Fruit fly (Drosophila melanogaster): ENCODE data around the gene atms.
A peak's percentile ranks its signal among the peaks of the same experiment; 100 is the strongest.

The atms gene

dm6 chr3R:4821098-4821605 lies 71.3 kb downstream of the atms start, which contains the start of gene CG14657 (continued):
- TF ChIP-seq CG42726 (GFP tag; IDR thresholded peaks at IDR 0.05; ENCODE audit: partially characterized antibody): peak; percentile 56
- TF ChIP-seq wek (GFP tag; optimal IDR thresholded peaks at IDR 0.05): no peak
- peak; percentile 90 for TF ChIP-seq mld (GFP tag; IDR thresholded peaks at IDR 0.05; ENCODE audit: partially characterized antibody)
- peak; percentile 27 for TF ChIP-seq CG9727 (GFP tag; optimal IDR thresholded peaks at IDR 0.05)
- TF ChIP-seq bsh (GFP tag; optimal IDR thresholded peaks at IDR 0.05): peak in 1 of 2 experiments; percentile 7
- peak; percentile 77 for TF ChIP-seq Med (GFP tag)
- TF ChIP-seq CG12155 (GFP tag; optimal IDR thresholded peaks at IDR 0.05): peak; percentile 97
- peak; percentile 21 for TF ChIP-seq CG10543 (GFP tag; optimal IDR thresholded peaks at IDR 0.05)
- peak; percentile 92 for TF ChIP-seq BEAF-32 (GFP tag; optimal IDR thresholded peaks at IDR 0.05)
- TF ChIP-seq CG4617 (GFP tag; optimal IDR thresholded peaks at IDR 0.05; ENCODE audit: borderline replicate concordance): peak; percentile 94
- peak; percentile 96 for TF ChIP-seq bbx (GFP tag; IDR thresholded peaks at IDR 0.05; ENCODE audit: partially characterized antibody)
- peak; percentile 71 for TF ChIP-seq Deaf1 (tag; optimal IDR thresholded peaks at IDR 0.05)
- peak; percentile 27 for TF ChIP-seq CG15514 (GFP tag; optimal IDR thresholded peaks at IDR 0.05)
- TF ChIP-seq CG18619 (GFP tag; optimal IDR thresholded peaks at IDR 0.05): no peak
- TF ChIP-seq CG8478 (optimal IDR thresholded peaks at IDR 0.05): peak; percentile 93
- TF ChIP-seq CG12659 (GFP tag; optimal IDR thresholded peaks at IDR 0.05): peak; percentile 76
- TF ChIP-seq Trl (optimal IDR thresholded peaks at IDR 0.05): peak in 1 of 2 experiments; percentile 29
- TF ChIP-seq Trl (GFP tag; optimal IDR thresholded peaks at IDR 0.05): no peak
- TF ChIP-seq HLH4C (GFP tag; IDR thresholded peaks at IDR 0.05; ENCODE audit: partially characterized antibody): peak; percentile 95
- TF ChIP-seq CG16813 (GFP tag; IDR thresholded peaks at IDR 0.05; ENCODE audit: partially characterized antibody): peak; percentile 86
- TF ChIP-seq exex (tag; optimal IDR thresholded peaks at IDR 0.05): peak; percentile 21
- TF ChIP-seq CG15601 (tag; optimal IDR thresholded peaks at IDR 0.05): peak; percentile 40
- peak; percentile 59 for TF ChIP-seq HmgD (GFP tag; optimal IDR thresholded peaks at IDR 0.05)
- TF ChIP-seq bigmax (GFP tag; optimal IDR thresholded peaks at IDR 0.05): peak; percentile 23
- peak; percentile 94 for TF ChIP-seq Dp (GFP tag; optimal IDR thresholded peaks at IDR 0.05)
- TF ChIP-seq CG2116 (GFP tag; optimal IDR thresholded peaks at IDR 0.05): peak; percentile 88
- TF ChIP-seq CG2129 (GFP tag; IDR thresholded peaks at IDR 0.05; ENCODE audit: partially characterized antibody): peak; percentile 84
- peak; percentile 58 for TF ChIP-seq lbe (GFP tag; optimal IDR thresholded peaks at IDR 0.05)
- TF ChIP-seq CG12299 (tag; optimal IDR thresholded peaks at IDR 0.05): peak; percentile 60
- TF ChIP-seq CG8944 (GFP tag; optimal IDR thresholded peaks at IDR 0.05): no peak
- TF ChIP-seq CG13424 (tag; optimal IDR thresholded peaks at IDR 0.05): peak; percentile 2
- TF ChIP-seq vnd (GFP tag; IDR thresholded peaks at IDR 0.05; ENCODE audit: partially characterized antibody): peak; percentile 91
- TF ChIP-seq Ets97D (GFP tag; optimal IDR thresholded peaks at IDR 0.05): peak; percentile 73
- peak; percentile 38 for TF ChIP-seq CG1603 (tag; optimal IDR thresholded peaks at IDR 0.05)
- TF ChIP-seq tna (GFP tag; IDR thresholded peaks at IDR 0.05; ENCODE audit: partially characterized antibody): peak; percentile 89
- no peak for TF ChIP-seq CG31365 (tag; optimal IDR thresholded peaks at IDR 0.05)
- TF ChIP-seq Bdp1 (GFP tag; optimal IDR thresholded peaks at IDR 0.05): no peak
- no peak for TF ChIP-seq CG4820 (GFP tag; optimal IDR thresholded peaks at IDR 0.05)
- TF ChIP-seq B-H2 (GFP tag; optimal IDR thresholded peaks at IDR 0.05): no peak
- peak; percentile 93 for TF ChIP-seq Scr (GFP tag; IDR thresholded peaks at IDR 0.05; ENCODE audit: partially characterized antibody)
- TF ChIP-seq bowl (GFP tag; IDR thresholded peaks at IDR 0.05): no peak
- peak; percentile 82; the same call in 2 of the 3 replicates for TF ChIP-seq zen2 (GFP tag; IDR thresholded peaks at IDR 0.05; ENCODE audit: partially characterized antibody)
- peak; percentile 81 for TF ChIP-seq Sry-δ (GFP tag; optimal IDR thresholded peaks at IDR 0.05)
- TF ChIP-seq CG18262 (tag; optimal IDR thresholded peaks at IDR 0.05): no peak
- TF ChIP-seq CG2712 (tag; optimal IDR thresholded peaks at IDR 0.05): peak; percentile 80
- TF ChIP-seq tx (GFP tag; optimal IDR thresholded peaks at IDR 0.05): peak; percentile 10
- peak; percentile 87 for TF ChIP-seq CG9797 (GFP tag; optimal IDR thresholded peaks at IDR 0.05)
- TF ChIP-seq org-1 (GFP tag; optimal IDR thresholded peaks at IDR 0.05): no peak
- TF ChIP-seq CG34376 (GFP tag; optimal IDR thresholded peaks at IDR 0.05): peak; percentile 53
